Worm (Caenorhabditis elegans): ENCODE data around the gene F02E8.4.

The F02E8.4 gene

DNA sequence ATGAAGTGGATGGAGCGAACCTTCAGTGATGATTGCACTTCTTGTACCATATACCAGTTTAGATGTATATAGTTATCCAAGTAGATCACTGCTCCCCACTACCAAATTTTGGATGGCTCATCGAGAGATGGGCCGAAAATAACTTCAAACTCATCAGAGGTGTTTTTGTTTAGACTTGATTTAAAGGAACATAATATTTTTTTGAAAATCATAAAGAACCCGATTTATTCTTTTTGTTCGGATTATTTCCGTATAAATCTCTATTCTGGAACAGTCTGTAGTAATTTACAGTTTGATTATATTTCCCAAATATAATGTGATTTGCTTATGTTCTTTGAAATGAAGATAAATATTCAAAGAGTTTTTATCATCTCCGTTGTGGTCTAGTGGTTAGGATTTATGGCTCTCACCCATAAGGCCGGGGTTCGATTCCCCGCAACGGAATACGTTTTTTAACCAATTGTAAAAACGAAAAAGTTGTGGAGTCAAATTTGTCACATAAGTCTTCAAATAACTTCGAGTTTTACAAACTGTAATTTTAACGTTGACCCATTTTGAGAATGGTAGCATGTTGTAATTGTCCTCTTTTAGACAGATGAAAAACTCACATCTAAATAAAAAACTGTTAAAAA is 43.5 kb upstream of the F02E8.4 start:
- no peak for TF ChIP-seq nhr-120 (GFP tag; IDR thresholded peaks at IDR 0.05)
- TF ChIP-seq Y53G8AR.9 (GFP tag; conservative IDR thresholded peaks at IDR 0.05) = no peak
- TF ChIP-seq lsy-27 (tag; optimal IDR thresholded peaks at IDR 0.05; ENCODE audit: borderline replicate concordance, insufficient read depth) = no peak
- no peak for TF ChIP-seq ceh-79 (tag; optimal IDR thresholded peaks at IDR 0.05)
- TF ChIP-seq him-1 (tag; optimal IDR thresholded peaks at IDR 0.05) = peak; percentile 70
- no peak for TF ChIP-seq F10E7.11 (tag; optimal IDR thresholded peaks at IDR 0.05)
- peak; percentile 87 for TF ChIP-seq tbp1 (GFP tag; optimal IDR thresholded peaks at IDR 0.05)
- TF ChIP-seq B0261.1 (tag; optimal IDR thresholded peaks at IDR 0.05) = peak; percentile 68
- no peak for TF ChIP-seq ztf-22 (GFP tag; optimal IDR thresholded peaks at IDR 0.05)
- no peak for TF ChIP-seq unc-62 (GFP tag; optimal IDR thresholded peaks at IDR 0.05)
- TF ChIP-seq hlh-12 (tag; optimal IDR thresholded peaks at IDR 0.05) = no peak
- peak; percentile 82 for TF ChIP-seq die-1 (tag; optimal IDR thresholded peaks at IDR 0.05)
- TF ChIP-seq F49E8.2 (tag; optimal IDR thresholded peaks at IDR 0.05; ENCODE audit: insufficient read depth) = no peak
- 0 out of 2 replicates have a peak, but pooled peaks have one; percentile 16 for TF ChIP-seq rcor-1 (GFP tag; IDR thresholded peaks at IDR 0.05)
- TF ChIP-seq mes-4 (tag; optimal IDR thresholded peaks at IDR 0.05) = peak; percentile 24
- peak; percentile 44 for TF ChIP-seq snpc-3.4 (tag; optimal IDR thresholded peaks at IDR 0.05)
- TF ChIP-seq D2030.7 (GFP tag; IDR thresholded peaks at IDR 0.05) = peak; percentile 80
- TF ChIP-seq hlh-26 (GFP tag; conservative IDR thresholded peaks at IDR 0.05) = no peak
- peak; percentile 53; the same call in 1 of the 2 replicates for TF ChIP-seq hsf-1 (GFP tag; IDR thresholded peaks at IDR 0.05)
- 0 out of 2 replicates have a peak, but pooled peaks have one; percentile 33 for TF ChIP-seq hmg-1.2 (GFP tag; IDR thresholded peaks at IDR 0.05)
- peak in 1 of 2 experiments; percentile 6 for TF ChIP-seq rec-8 (tag; optimal IDR thresholded peaks at IDR 0.05)
- no peak for TF ChIP-seq lir-1 (GFP tag; conservative IDR thresholded peaks at IDR 0.05)
- no peak for TF ChIP-seq Y67H2A.10 (GFP tag; conservative IDR thresholded peaks at IDR 0.05)
- no peak for TF ChIP-seq ceh-58 (GFP tag; IDR thresholded peaks at IDR 0.05)
- peak; percentile 76 for TF ChIP-seq lin-26 (GFP tag; IDR thresholded peaks at IDR 0.05)
- TF ChIP-seq nfyb-1 (GFP tag; IDR thresholded peaks at IDR 0.05) = no peak
- peak; percentile 45 for TF ChIP-seq ztf-18 (tag; optimal IDR thresholded peaks at IDR 0.05)
- peak; percentile 15 for TF ChIP-seq lin-54 (GFP tag; optimal IDR thresholded peaks at IDR 0.05)
- TF ChIP-seq ekl-4 (GFP tag; IDR thresholded peaks at IDR 0.05) = no peak
- peak; percentile 24 for TF ChIP-seq madf-10 (tag; optimal IDR thresholded peaks at IDR 0.05)
- peak; percentile 37 for TF ChIP-seq nhr-90 (tag; optimal IDR thresholded peaks at IDR 0.05)
- no peak for TF ChIP-seq dpl-1 (GFP tag; optimal IDR thresholded peaks at IDR 0.05)
- no peak for TF ChIP-seq bed-1 (GFP tag; IDR thresholded peaks at IDR 0.05)
- TF ChIP-seq akir-1 (GFP tag; optimal IDR thresholded peaks at IDR 0.05) = no peak
- no peak for TF ChIP-seq hmg-20 (GFP tag; IDR thresholded peaks at IDR 0.05)
- TF ChIP-seq rpc-1 (optimal IDR thresholded peaks at IDR 0.05) = peak; percentile 86
- peak; percentile 94 for TF ChIP-seq rpc-1 (tag; optimal IDR thresholded peaks at IDR 0.05)
- TF ChIP-seq unc-130 (GFP tag; optimal IDR thresholded peaks at IDR 0.05) = no peak
- 0 out of 2 replicates have a peak, but pooled peaks have one; percentile 62 for TF ChIP-seq ztf-25 (GFP tag; IDR thresholded peaks at IDR 0.05)
- no peak for TF ChIP-seq B0336.3 (GFP tag; IDR thresholded peaks at IDR 0.05)
- no peak for TF ChIP-seq C17E4.6 (GFP tag; IDR thresholded peaks at IDR 0.05)
- no peak for TF ChIP-seq ets-4 (GFP tag; optimal IDR thresholded peaks at IDR 0.05)
- peak; percentile 73 for TF ChIP-seq snpc-1.3 (tag; optimal IDR thresholded peaks at IDR 0.05; ENCODE audit: insufficient read depth)
- TF ChIP-seq snpc-4 (GFP tag; optimal IDR thresholded peaks at IDR 0.05) = peak; percentile 65
- peak in 3 of 4 experiments; percentile 53 to 83 (median 81) for TF ChIP-seq snpc-4 (tag; optimal IDR thresholded peaks at IDR 0.05)
- peak; percentile 54 for TF ChIP-seq Y56A3A.18 (GFP tag; IDR thresholded peaks at IDR 0.05)
- TF ChIP-seq aptf-2 (GFP tag; conservative IDR thresholded peaks at IDR 0.05) = no peak
- TF ChIP-seq mcd-1 (GFP tag; IDR thresholded peaks at IDR 0.05) = no peak
